Fruit fly (Drosophila melanogaster): ENCODE results near the gene Pus1.
A peak's percentile ranks its signal among the peaks of the same experiment; 100 is the strongest.

Pus1 gene

DNA sequence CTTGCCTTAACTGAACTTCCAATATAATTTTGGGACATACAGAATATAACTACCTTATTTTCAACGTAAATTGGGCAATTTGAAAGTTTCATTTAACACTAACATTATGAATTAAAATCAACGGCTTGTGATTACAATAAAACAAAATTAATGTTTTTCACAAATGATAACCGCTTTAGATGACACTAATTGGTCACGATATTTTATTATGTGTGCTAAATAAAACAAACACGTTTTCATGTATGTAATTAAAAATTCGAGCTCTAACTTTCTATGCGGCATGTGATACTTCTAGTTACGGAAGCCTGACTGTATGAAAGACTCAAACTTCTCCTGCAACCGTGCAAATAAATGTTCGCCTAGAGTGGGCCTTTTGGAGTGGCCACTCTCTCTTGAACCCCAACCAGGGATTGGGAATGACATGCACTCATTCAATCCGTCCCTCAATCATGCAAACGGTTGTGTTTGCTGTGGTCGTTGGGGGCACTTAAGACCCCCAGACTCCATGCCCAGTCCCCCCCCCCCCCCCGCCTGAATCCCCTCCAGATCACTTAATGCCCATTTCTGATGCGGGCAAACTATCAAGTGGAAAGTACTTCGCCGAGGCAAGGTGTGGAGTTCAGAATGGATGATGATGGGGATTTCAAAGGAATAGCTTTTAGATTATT is 2.8 kb upstream of the Pus1 start:
- TF ChIP-seq Clk (GFP tag; optimal IDR thresholded peaks at IDR 0.05): no peak
- no peak for TF ChIP-seq toe (GFP tag; optimal IDR thresholded peaks at IDR 0.05)
- no peak for TF ChIP-seq ovo (GFP tag; optimal IDR thresholded peaks at IDR 0.05)
- TF ChIP-seq cnc (optimal IDR thresholded peaks at IDR 0.05): no peak
- no peak for TF ChIP-seq CG7045 (GFP tag; optimal IDR thresholded peaks at IDR 0.05)
- no peak for TF ChIP-seq CG14711 (tag; optimal IDR thresholded peaks at IDR 0.05)
- TF ChIP-seq kay (GFP tag; ENCODE audit: borderline replicate concordance): no peak
- no peak for TF ChIP-seq Hr96 (GFP tag; optimal IDR thresholded peaks at IDR 0.05)
- no peak for TF ChIP-seq CG7101 (tag; optimal IDR thresholded peaks at IDR 0.05)
- no peak for TF ChIP-seq CG5204 (GFP tag; optimal IDR thresholded peaks at IDR 0.05)
- no peak for TF ChIP-seq Crg-1 (GFP tag; optimal IDR thresholded peaks at IDR 0.05)
- TF ChIP-seq CG11617 (GFP tag; optimal IDR thresholded peaks at IDR 0.05): no peak
- no peak for TF ChIP-seq CG1620 (GFP tag; optimal IDR thresholded peaks at IDR 0.05)
- no peak for TF ChIP-seq bab1 (GFP tag; optimal IDR thresholded peaks at IDR 0.05)
- no peak for TF ChIP-seq cic (GFP tag; optimal IDR thresholded peaks at IDR 0.05)
- no peak for TF ChIP-seq Mnt (GFP tag; optimal IDR thresholded peaks at IDR 0.05)
- TF ChIP-seq CG33017 (tag; optimal IDR thresholded peaks at IDR 0.05): no peak

DNA sequence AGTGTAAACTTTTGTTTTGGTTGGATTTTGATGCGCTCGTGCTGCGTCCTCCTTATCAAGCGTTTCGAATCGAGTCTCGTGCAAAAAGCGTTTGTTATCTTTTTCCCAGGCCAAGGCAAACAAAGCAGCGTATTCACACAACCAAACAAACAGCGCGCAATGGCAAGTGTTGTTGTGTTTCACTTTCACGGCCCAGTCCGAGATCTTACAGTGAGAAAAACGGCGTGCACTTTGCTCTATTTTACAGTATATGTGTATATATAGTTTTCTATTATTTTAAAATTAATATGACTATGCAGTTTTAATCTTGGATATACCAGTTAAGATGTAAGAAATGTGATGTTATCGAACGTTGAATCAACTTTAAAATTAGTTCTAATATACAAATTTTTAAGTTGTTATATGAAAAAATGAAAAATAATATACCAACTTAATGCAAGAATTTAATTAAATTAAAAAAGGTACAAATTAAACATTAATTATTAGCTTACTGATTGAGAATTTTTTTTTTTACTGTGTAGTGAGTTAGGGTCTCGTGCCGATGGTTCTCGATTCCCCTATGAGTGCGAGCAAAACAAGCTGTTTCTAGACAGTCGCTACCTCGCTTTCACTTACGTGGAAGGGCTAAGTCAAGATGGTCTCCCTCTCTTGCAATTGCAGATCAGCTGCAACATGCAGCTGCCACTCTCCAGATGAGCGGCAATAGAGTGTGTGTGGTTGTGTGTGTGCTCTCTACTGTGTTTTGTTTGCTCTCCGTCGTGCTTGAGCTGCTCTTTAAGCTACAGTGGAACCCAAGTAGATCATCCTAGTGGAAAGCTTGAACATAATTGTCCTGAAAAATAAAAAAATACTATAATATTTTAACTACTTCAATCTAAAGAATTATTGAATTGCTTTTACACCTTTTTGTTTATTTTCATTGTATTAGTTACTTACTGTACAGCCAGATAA is 2.0 kb upstream of the Pus1 start:
- TF ChIP-seq CG14711 (tag; optimal IDR thresholded peaks at IDR 0.05) (peak; percentile 86), bab1 (GFP tag; optimal IDR thresholded peaks at IDR 0.05) (peak; percentile 87), kay (GFP tag; ENCODE audit: borderline replicate concordance) (no peak), CG1620 (GFP tag; optimal IDR thresholded peaks at IDR 0.05) (no peak), cic (GFP tag; optimal IDR thresholded peaks at IDR 0.05) (no peak), toe (GFP tag; optimal IDR thresholded peaks at IDR 0.05) (no peak), Clk (GFP tag; optimal IDR thresholded peaks at IDR 0.05) (peak; percentile 15), pad (GFP tag; optimal IDR thresholded peaks at IDR 0.05) (peak; percentile 66), CG33017 (tag; optimal IDR thresholded peaks at IDR 0.05) (peak; percentile 84), CG11617 (GFP tag; optimal IDR thresholded peaks at IDR 0.05) (peak; percentile 79), ovo (GFP tag; optimal IDR thresholded peaks at IDR 0.05) (no peak), tj (GFP tag; optimal IDR thresholded peaks at IDR 0.05) (peak; percentile 51), CG7101 (tag; optimal IDR thresholded peaks at IDR 0.05) (peak; percentile 84), CG7045 (GFP tag; optimal IDR thresholded peaks at IDR 0.05) (peak; percentile 74), CG12768 (GFP tag; optimal IDR thresholded peaks at IDR 0.05) (peak; percentile 72)

DNA sequence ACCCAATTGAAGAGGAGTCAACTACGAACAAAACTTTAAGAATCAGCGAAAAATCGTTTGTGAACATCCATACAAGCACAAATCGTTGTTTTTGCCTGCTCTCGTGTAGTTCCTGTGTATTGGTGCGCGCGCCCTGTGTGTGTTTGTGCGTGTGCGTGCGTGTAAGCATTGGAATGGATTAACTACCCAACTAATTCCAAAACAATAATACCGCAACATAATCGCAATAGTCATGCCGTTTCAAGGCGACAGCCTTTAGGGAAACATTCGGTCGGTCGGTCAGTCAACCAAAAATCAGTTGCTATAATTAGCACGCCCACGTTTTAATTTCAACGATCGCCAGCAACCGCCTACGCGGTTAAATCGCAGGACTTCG is 980 bp upstream of the Pus1 start:
- TF ChIP-seq CG1620 (GFP tag; optimal IDR thresholded peaks at IDR 0.05): no peak
- TF ChIP-seq CG7101 (tag; optimal IDR thresholded peaks at IDR 0.05): no peak
- TF ChIP-seq cnc (optimal IDR thresholded peaks at IDR 0.05): no peak
- TF ChIP-seq CG5204 (GFP tag; optimal IDR thresholded peaks at IDR 0.05): no peak
- no peak for TF ChIP-seq CG14711 (tag; optimal IDR thresholded peaks at IDR 0.05)
- no peak for TF ChIP-seq tj (GFP tag; optimal IDR thresholded peaks at IDR 0.05)
- no peak for TF ChIP-seq CG12768 (GFP tag; optimal IDR thresholded peaks at IDR 0.05)
- no peak for TF ChIP-seq Clk (GFP tag; optimal IDR thresholded peaks at IDR 0.05)
- TF ChIP-seq kay (GFP tag; ENCODE audit: borderline replicate concordance): no peak
- TF ChIP-seq CG7045 (GFP tag; optimal IDR thresholded peaks at IDR 0.05): no peak
- no peak for TF ChIP-seq Mnt (GFP tag; optimal IDR thresholded peaks at IDR 0.05)
- TF ChIP-seq ovo (GFP tag; optimal IDR thresholded peaks at IDR 0.05): no peak
- TF ChIP-seq toe (GFP tag; optimal IDR thresholded peaks at IDR 0.05): no peak

DNA sequence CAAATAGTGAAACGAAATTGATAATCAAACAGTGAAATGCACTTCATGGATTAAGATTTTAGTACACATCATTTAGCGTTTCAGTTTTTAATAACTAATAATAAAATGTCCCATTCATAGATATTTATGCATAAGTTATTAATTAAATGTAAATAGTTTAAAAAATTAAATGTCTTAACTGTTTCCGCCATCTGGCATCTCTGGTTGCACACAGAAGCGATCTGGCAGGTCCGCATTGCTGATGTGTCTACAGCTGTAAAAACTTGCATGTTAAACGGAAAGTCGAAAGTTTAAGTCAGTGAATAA is 4.0 kb downstream of the Pus1 start, which contains the start of gene Srp72:
Srp72 (plus strand) TSS at position 232 of the 306 bp plus-strand sequence.
- TF ChIP-seq cic (GFP tag; optimal IDR thresholded peaks at IDR 0.05) (no peak), Hr96 (GFP tag; optimal IDR thresholded peaks at IDR 0.05) (no peak), CG1620 (GFP tag; optimal IDR thresholded peaks at IDR 0.05) (peak; percentile 35), kay (GFP tag; ENCODE audit: borderline replicate concordance) (no peak), Crg-1 (GFP tag; optimal IDR thresholded peaks at IDR 0.05) (peak; percentile 19), toe (GFP tag; optimal IDR thresholded peaks at IDR 0.05) (no peak), pad (GFP tag; optimal IDR thresholded peaks at IDR 0.05) (peak; percentile 21), CG11617 (GFP tag; optimal IDR thresholded peaks at IDR 0.05) (peak; percentile 51), ovo (GFP tag; optimal IDR thresholded peaks at IDR 0.05) (no peak), cnc (optimal IDR thresholded peaks at IDR 0.05) (no peak), tj (GFP tag; optimal IDR thresholded peaks at IDR 0.05) (no peak), CG7045 (GFP tag; optimal IDR thresholded peaks at IDR 0.05) (peak; percentile 42), CG14711 (tag; optimal IDR thresholded peaks at IDR 0.05) (peak; percentile 38), CG5204 (GFP tag; optimal IDR thresholded peaks at IDR 0.05) (no peak), Clk (GFP tag; optimal IDR thresholded peaks at IDR 0.05) (peak; percentile 23), CG7101 (tag; optimal IDR thresholded peaks at IDR 0.05) (peak; percentile 36), CG12768 (GFP tag; optimal IDR thresholded peaks at IDR 0.05) (peak; percentile 22), Mnt (GFP tag; optimal IDR thresholded peaks at IDR 0.05) (peak; percentile 40), bab1 (GFP tag; optimal IDR thresholded peaks at IDR 0.05) (peak; percentile 44), CG33017 (tag; optimal IDR thresholded peaks at IDR 0.05) (peak; percentile 1)

DNA sequence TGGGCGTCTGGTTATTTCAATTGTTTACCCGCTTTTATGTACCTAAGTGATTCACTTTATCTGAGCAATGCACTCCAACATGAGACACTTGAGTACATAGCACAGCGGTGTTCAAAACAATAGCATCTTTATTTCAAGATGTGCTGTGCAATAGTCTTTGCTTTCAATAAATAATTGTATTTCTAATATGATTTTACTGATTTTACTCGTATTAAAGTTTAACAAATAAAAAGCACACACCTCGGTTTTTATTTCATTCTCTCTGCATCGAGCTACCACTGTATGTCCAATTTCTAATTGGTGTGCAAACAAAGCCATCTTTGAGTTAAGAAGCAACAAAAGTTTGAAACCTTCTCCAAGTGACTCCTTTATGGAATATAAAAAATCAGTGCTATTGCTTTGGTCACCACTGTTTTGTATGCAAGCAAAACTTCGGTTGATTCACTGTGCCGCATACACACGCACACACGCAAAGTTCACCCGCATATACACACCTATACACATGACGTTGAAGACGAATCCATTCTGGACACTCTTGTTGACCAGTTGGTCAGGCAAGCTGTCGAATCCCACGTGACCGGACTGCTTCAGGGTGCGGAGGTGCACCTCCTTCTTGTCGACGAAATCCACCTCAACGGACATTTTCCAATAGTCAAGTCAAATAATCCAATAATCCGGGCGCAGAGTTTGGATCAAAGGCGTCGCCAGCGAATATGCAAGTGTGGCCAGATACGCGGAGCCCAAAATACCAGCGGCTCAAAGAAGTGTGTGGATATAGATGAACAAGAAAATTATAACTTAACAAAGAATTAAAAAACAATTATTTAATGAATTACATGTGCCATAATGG is 4.6 kb downstream of the Pus1 start, which contains the start of gene Septin2:
Septin2 (minus strand) TSS at position 727 of the 850 bp plus-strand sequence.
- peak; percentile 78 for TF ChIP-seq bab1 (GFP tag; optimal IDR thresholded peaks at IDR 0.05)
- TF ChIP-seq tj (GFP tag; optimal IDR thresholded peaks at IDR 0.05): peak; percentile 57
- TF ChIP-seq Clk (GFP tag; optimal IDR thresholded peaks at IDR 0.05): peak; percentile 75
- TF ChIP-seq ovo (GFP tag; optimal IDR thresholded peaks at IDR 0.05): peak; percentile 38
- TF ChIP-seq Crg-1 (GFP tag; optimal IDR thresholded peaks at IDR 0.05): peak; percentile 8
- no peak for TF ChIP-seq Hr96 (GFP tag; optimal IDR thresholded peaks at IDR 0.05)
- TF ChIP-seq kay (GFP tag; ENCODE audit: borderline replicate concordance): no peak
- TF ChIP-seq CG7101 (tag; optimal IDR thresholded peaks at IDR 0.05): peak; percentile 77
- peak; percentile 74 for TF ChIP-seq CG7045 (GFP tag; optimal IDR thresholded peaks at IDR 0.05)
- peak; percentile 33 for TF ChIP-seq cic (GFP tag; optimal IDR thresholded peaks at IDR 0.05)
- TF ChIP-seq CG12768 (GFP tag; optimal IDR thresholded peaks at IDR 0.05): peak; percentile 74
- TF ChIP-seq CG33017 (tag; optimal IDR thresholded peaks at IDR 0.05): peak; percentile 73
- peak; percentile 54 for TF ChIP-seq CG1620 (GFP tag; optimal IDR thresholded peaks at IDR 0.05)
- no peak for TF ChIP-seq CG5204 (GFP tag; optimal IDR thresholded peaks at IDR 0.05)
- TF ChIP-seq Mnt (GFP tag; optimal IDR thresholded peaks at IDR 0.05): peak; percentile 45
- peak; percentile 55 for TF ChIP-seq pad (GFP tag; optimal IDR thresholded peaks at IDR 0.05)
- TF ChIP-seq CG14711 (tag; optimal IDR thresholded peaks at IDR 0.05): peak; percentile 77
- TF ChIP-seq cnc (optimal IDR thresholded peaks at IDR 0.05): no peak
- TF ChIP-seq CG11617 (GFP tag; optimal IDR thresholded peaks at IDR 0.05): peak; percentile 77
